Worm (Caenorhabditis elegans) whole organism, L3 larva: ENCODE measurements around the gene EEED8.14.

Experiments
- R02D3.7 ChIP-seq: fragments of 150-350 bp; optimal IDR thresholded peaks from 2 replicates; lab custom pipeline; 2014; ENCODE audit warnings: missing biosample characterization, missing genetic modification characterization
- ZK546.5 ChIP-seq: sonication (generic microtip); optimal IDR thresholded peaks from 2 replicates; lab custom pipeline; 2017; ENCODE audit warnings: missing biosample characterization, missing genetic modification characterization
- aly-2 ChIP-seq: fragments of 150-350 bp; optimal IDR thresholded peaks from 2 replicates; lab custom pipeline; 2014; ENCODE audit warnings: missing biosample characterization, missing genetic modification characterization
- ceh-16 ChIP-seq: sonication (generic microtip); optimal IDR thresholded peaks from 2 replicates; lab custom pipeline; 2017; ENCODE audit warnings: missing biosample characterization, missing genetic modification characterization
- ceh-28 ChIP-seq: fragments of 150-350 bp; optimal IDR thresholded peaks from 2 replicates; lab custom pipeline; 2014; ENCODE audit warnings: missing biosample characterization, missing genetic modification reagents, missing genetic modification characterization
- ceh-82 ChIP-seq: fragments of 150-350 bp; optimal IDR thresholded peaks from 2 replicates; lab custom pipeline; 2014; ENCODE audit warnings: missing biosample characterization, missing genetic modification characterization
- ceh-9 ChIP-seq: sonication (generic microtip); optimal IDR thresholded peaks from 2 replicates; lab custom pipeline; 2018; ENCODE audit warnings: missing biosample characterization, missing genetic modification characterization
- daf-12 ChIP-seq: fragments of 150-350 bp; optimal IDR thresholded peaks from 2 replicates; lab custom pipeline; 2014; ENCODE audit warnings: missing biosample characterization, missing genetic modification reagents, missing genetic modification characterization
- egl-27 ChIP-seq: sonication (generic microtip); optimal IDR thresholded peaks from 4 replicates; lab custom pipeline; 2017; ENCODE audit warnings: missing biosample characterization, missing genetic modification reagents, missing genetic modification characterization
- egl-5 ChIP-seq: fragments of 150-350 bp; optimal IDR thresholded peaks from 2 replicates; lab custom pipeline; 2017; ENCODE audit warnings: missing biosample characterization, missing genetic modification reagents, missing genetic modification characterization, inconsistent platforms
- elt-1 ChIP-seq: fragments of 150-350 bp; optimal IDR thresholded peaks from 2 replicates; lab custom pipeline; 2014; ENCODE audit warnings: missing biosample characterization, missing genetic modification characterization
- elt-2 ChIP-seq: sonication (generic microtip); optimal IDR thresholded peaks from 2 replicates; lab custom pipeline; 2016; ENCODE audit warnings: missing genetic modification reagents, mild to moderate bottlenecking, missing genetic modification characterization, missing compliant biosample characterization
- elt-3 ChIP-seq, 3 experiments: fragments of 150-350 bp in 1 of 3; sonication (generic microtip) in 2 of 3; optimal IDR thresholded peaks; 2 replicates in 2 of 3; 4 replicates in 1 of 3; lab custom pipeline; 2014 to 2017; ENCODE audit warnings: missing biosample characterization in 3 of 3, missing genetic modification characterization in 3 of 3
- eor-1 ChIP-seq, 2 experiments: fragments of 150-350 bp; optimal IDR thresholded peaks; 2 replicates each; lab custom pipeline; 2014 to 2018; ENCODE audit warnings: missing biosample characterization in 2 of 2, missing genetic modification characterization in 2 of 2
- fkh-10 ChIP-seq: sonication (generic microtip); optimal IDR thresholded peaks from 2 replicates; lab custom pipeline; 2017; ENCODE audit warnings: missing biosample characterization, missing genetic modification reagents, missing genetic modification characterization
- fkh-2 ChIP-seq: fragments of 150-350 bp; optimal IDR thresholded peaks from 2 replicates; lab custom pipeline; 2014; ENCODE audit warnings: missing biosample characterization, missing genetic modification reagents, missing genetic modification characterization
- fos-1 ChIP-seq: fragments of 150-350 bp; optimal IDR thresholded peaks from 2 replicates; lab custom pipeline; 2014; ENCODE audit warnings: missing biosample characterization, missing genetic modification characterization
- hmg-11 ChIP-seq: sonication (generic microtip); optimal IDR thresholded peaks from 2 replicates; lab custom pipeline; 2016; ENCODE audit warnings: missing genetic modification characterization, missing compliant biosample characterization
- jun-1 ChIP-seq: fragments of 150-350 bp; optimal IDR thresholded peaks from 2 replicates; lab custom pipeline; 2014; ENCODE audit warnings: missing biosample characterization, missing genetic modification reagents, missing genetic modification characterization
- lin-15B ChIP-seq: fragments of 150-350 bp; optimal IDR thresholded peaks from 2 replicates; lab custom pipeline; 2014; ENCODE audit warnings: missing biosample characterization, missing genetic modification characterization
- lin-39 ChIP-seq: fragments of 150-350 bp; optimal IDR thresholded peaks from 2 replicates; lab custom pipeline; 2018; ENCODE audit warnings: missing biosample characterization, missing genetic modification reagents, missing genetic modification characterization
- lsy-12 ChIP-seq: sonication (generic microtip); optimal IDR thresholded peaks from 2 replicates; lab custom pipeline; 2016; ENCODE audit warnings: mild to moderate bottlenecking, missing genetic modification characterization, missing compliant biosample characterization
- mdl-1 ChIP-seq: fragments of 150-350 bp; optimal IDR thresholded peaks from 2 replicates; lab custom pipeline; 2014; ENCODE audit warnings: missing biosample characterization, missing genetic modification characterization
- mml-1 ChIP-seq: fragments of 150-350 bp; sonication (generic microtip); optimal IDR thresholded peaks from 3 replicates; lab custom pipeline; 2014; ENCODE audit warnings: missing biosample characterization, missing genetic modification characterization
- nfya-1 ChIP-seq: sonication (generic microtip); optimal IDR thresholded peaks from 2 replicates; lab custom pipeline; 2017; ENCODE audit warnings: missing genetic modification characterization, mild to moderate bottlenecking, missing compliant biosample characterization, antibody characterized with exemption, moderate library complexity; ENCODE audit not compliant: insufficient read depth
- nhr-11 ChIP-seq: fragments of 150-350 bp; optimal IDR thresholded peaks from 2 replicates; lab custom pipeline; 2014; ENCODE audit warnings: missing biosample characterization, missing genetic modification characterization
- nhr-12 ChIP-seq: fragments of 150-350 bp; optimal IDR thresholded peaks from 2 replicates; lab custom pipeline; 2014; ENCODE audit warnings: missing biosample characterization, missing genetic modification characterization
- nhr-237 ChIP-seq: fragments of 150-350 bp; optimal IDR thresholded peaks from 2 replicates; lab custom pipeline; 2014; ENCODE audit warnings: missing biosample characterization, missing genetic modification characterization
- nhr-25 ChIP-seq: sonication (generic microtip); optimal IDR thresholded peaks from 2 replicates; lab custom pipeline; 2017; ENCODE audit warnings: missing biosample characterization, missing genetic modification characterization
- nhr-28 ChIP-seq: fragments of 150-350 bp; optimal IDR thresholded peaks from 2 replicates; lab custom pipeline; 2014; ENCODE audit warnings: missing biosample characterization, missing genetic modification characterization
- nhr-43 ChIP-seq: sonication (generic microtip); optimal IDR thresholded peaks from 2 replicates; lab custom pipeline; 2016; ENCODE audit warnings: mild to moderate bottlenecking, missing genetic modification characterization, missing compliant biosample characterization; ENCODE audit not compliant: poor library complexity, severe bottlenecking
- nhr-67 ChIP-seq: fragments of 150-350 bp; optimal IDR thresholded peaks from 2 replicates; lab custom pipeline; 2014; ENCODE audit warnings: missing biosample characterization, missing genetic modification characterization
- nhr-76 ChIP-seq: fragments of 150-350 bp; sonication (generic microtip); optimal IDR thresholded peaks from 5 replicates; lab custom pipeline; 2014; ENCODE audit warnings: missing biosample characterization, missing genetic modification characterization
- pha-4 ChIP-seq: fragments of 150-350 bp; optimal IDR thresholded peaks from 2 replicates; lab custom pipeline; 2014; ENCODE audit warnings: missing biosample characterization, missing genetic modification reagents, missing genetic modification characterization
- pqm-1 ChIP-seq: fragments of 150-350 bp; optimal IDR thresholded peaks from 2 replicates; lab custom pipeline; 2017; ENCODE audit warnings: missing biosample characterization, missing genetic modification characterization, inconsistent platforms
- skn-1 ChIP-seq: fragments of 150-350 bp; optimal IDR thresholded peaks from 2 replicates; lab custom pipeline; 2014; ENCODE audit warnings: missing biosample characterization, missing genetic modification characterization
- snpc-4 ChIP-seq: fragments of 150-350 bp; optimal IDR thresholded peaks from 2 replicates; lab custom pipeline; 2014; ENCODE audit warnings: missing biosample characterization, missing genetic modification characterization
- tbx-2 ChIP-seq: sonication (generic microtip); optimal IDR thresholded peaks from 2 replicates; lab custom pipeline; 2016; ENCODE audit warnings: mild to moderate bottlenecking, missing genetic modification characterization, missing compliant biosample characterization
- unc-39 ChIP-seq: sonication (generic microtip); optimal IDR thresholded peaks from 4 replicates; lab custom pipeline; 2017; ENCODE audit warnings: missing biosample characterization, missing genetic modification characterization
- unc-62 ChIP-seq: fragments of 150-350 bp; sonication (generic microtip); optimal IDR thresholded peaks from 4 replicates; lab custom pipeline; 2014; ENCODE audit warnings: missing biosample characterization, missing genetic modification reagents, missing genetic modification characterization
- zag-1 ChIP-seq: fragments of 150-350 bp; optimal IDR thresholded peaks from 2 replicates; lab custom pipeline; 2014; ENCODE audit warnings: missing biosample characterization, missing genetic modification characterization
- ztf-11 ChIP-seq: fragments of 150-350 bp; optimal IDR thresholded peaks from 2 replicates; lab custom pipeline; 2014; ENCODE audit warnings: missing biosample characterization, missing genetic modification characterization
- ztf-4 ChIP-seq: fragments of 150-350 bp; optimal IDR thresholded peaks from 2 replicates; lab custom pipeline; 2014; ENCODE audit warnings: missing biosample characterization, missing genetic modification characterization

EEED8.14 gene

DNA sequence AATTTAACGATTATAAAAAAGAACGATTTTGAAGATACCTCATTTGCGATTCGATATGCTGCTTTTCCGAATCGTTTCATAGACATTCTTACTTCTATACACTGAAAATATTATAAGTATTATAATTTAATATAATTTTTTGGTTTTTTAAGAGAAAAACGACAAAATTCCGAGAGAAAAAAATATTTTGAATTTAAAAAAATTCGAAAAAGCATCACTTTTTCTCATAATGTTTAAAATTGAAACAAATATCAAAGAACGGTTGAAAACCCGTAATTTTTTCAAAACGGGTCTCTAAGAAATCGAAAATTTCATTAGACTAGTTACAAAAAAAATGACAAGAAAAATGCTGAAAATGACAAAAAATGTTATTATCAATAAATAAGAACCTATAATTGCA, 18.3 kb downstream of the EEED8.14 start, which contains the start of gene pink-1:
TSS of gene pink-1 (minus strand) at position 101 of the 400 bp plus-strand sequence.
- no peak for TF ChIP-seq nhr-43 (tag; lab: Kevin White, UChicago)
- TF ChIP-seq snpc-4 (tag; lab: Kevin White, UChicago), result no peak

ce11 chrII:5393090-5393489, 20.8 kb downstream of the EEED8.14 start, which contains the start of gene brap-2:
Gene brap-2 (minus strand): TSS chrII:5393190.
- TF ChIP-seq snpc-4 (tag; lab: Kevin White, UChicago) (no peak), nhr-25 (no peak), fkh-10 (no peak), zag-1 (no peak), ztf-4 (tag; lab: Kevin White, UChicago) (no peak), elt-1 (tag; lab: Kevin White, UChicago) (no peak), ceh-9 (tag; lab: Kevin White, UChicago) (no peak), pqm-1 (tag; lab: Kevin White, UChicago) (no peak), nhr-43 (tag; lab: Kevin White, UChicago) (no peak), egl-5 (no peak), elt-3 (tag; optimal IDR thresholded peaks at IDR 0.05; lab: Kevin White, UChicago) (no peak), nhr-28 (tag; lab: Kevin White, UChicago) (no peak), eor-1 (tag; optimal IDR thresholded peaks at IDR 0.05; lab: Kevin White, UChicago) (no peak), hmg-11 (tag; lab: Kevin White, UChicago) (no peak), ceh-82 (no peak), fos-1 (no peak), nhr-237 (tag; lab: Kevin White, UChicago) (no peak), nfya-1 (no peak)

DNA sequence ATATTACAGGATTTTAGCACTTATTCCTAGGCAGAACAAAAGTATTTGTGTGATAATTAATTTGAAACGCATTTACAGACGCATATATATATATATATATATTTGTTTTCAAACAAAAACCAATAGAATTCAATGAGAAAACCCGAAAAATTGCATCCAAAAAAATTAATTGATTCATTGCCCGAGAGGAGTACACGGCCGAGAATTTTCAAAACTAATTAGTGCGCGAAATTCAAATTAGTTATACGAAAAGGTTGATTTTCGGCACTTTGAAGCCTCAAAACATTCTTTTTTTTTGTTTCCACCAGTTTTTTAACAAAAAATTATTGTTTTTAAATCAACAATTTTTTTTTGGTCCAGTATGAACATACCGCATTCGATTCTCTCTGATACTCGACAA, 22.4 kb downstream of the EEED8.14 start:
- TF ChIP-seq elt-3 (tag; optimal IDR thresholded peaks at IDR 0.05; lab: Kevin White, UChicago) (no peak), aly-2 (tag; lab: Kevin White, UChicago) (no peak), pqm-1 (tag; lab: Kevin White, UChicago) (no peak), nhr-11 (tag; lab: Kevin White, UChicago) (no peak), eor-1 (tag; optimal IDR thresholded peaks at IDR 0.05; lab: Kevin White, UChicago) (no peak), egl-5 (no peak), ceh-16 (tag; lab: Kevin White, UChicago) (no peak), nhr-28 (tag; lab: Kevin White, UChicago) (no peak), elt-2 (tag; lab: Kevin White, UChicago) (no peak), mml-1 (tag; lab: Kevin White, UChicago) (no peak), jun-1 (tag; lab: Kevin White, UChicago) (no peak), elt-1 (tag; lab: Kevin White, UChicago) (no peak), nhr-76 (tag; lab: Kevin White, UChicago) (no peak), nhr-43 (tag; lab: Kevin White, UChicago) (no peak)

DNA sequence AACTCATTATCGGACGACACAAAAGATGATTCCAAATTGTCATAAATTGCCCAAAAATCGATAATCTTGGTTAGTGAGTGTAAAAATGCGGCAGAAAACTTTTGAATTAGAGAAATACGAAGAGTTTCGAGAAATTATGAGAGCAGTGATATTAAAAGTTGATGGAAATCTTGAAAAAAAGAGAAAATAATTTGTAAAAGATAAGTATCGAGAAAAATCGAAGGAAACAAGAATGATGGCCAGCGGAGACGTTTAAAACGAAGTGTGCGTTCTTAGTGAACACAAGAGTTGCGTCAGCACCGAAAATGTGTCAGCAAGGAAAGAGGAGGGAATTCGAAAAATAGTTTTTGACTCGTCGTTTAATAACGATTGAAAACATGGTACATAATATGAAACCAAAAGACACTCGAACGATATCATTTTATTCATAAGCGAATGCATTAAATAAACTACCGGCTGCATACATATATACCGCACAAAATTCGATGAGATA, 24.0 kb downstream of the EEED8.14 start, which contains the start of gene ndx-6:
TSS of gene ndx-6 (minus strand) at position 51 of the 493 bp plus-strand sequence.
- TF ChIP-seq nfya-1, result peak; percentile 82
- TF ChIP-seq lsy-12 (tag; lab: Kevin White, UChicago), result peak; percentile 26
- no peak for TF ChIP-seq nhr-76 (tag; lab: Kevin White, UChicago)
- no peak for TF ChIP-seq egl-27 (tag; lab: Kevin White, UChicago)
- peak; percentile 57 for TF ChIP-seq skn-1 (tag; lab: Kevin White, UChicago)
- TF ChIP-seq lin-39 (tag; lab: Kevin White, UChicago), result peak; percentile 79
- TF ChIP-seq nhr-28 (tag; lab: Kevin White, UChicago), result no peak
- peak; percentile 64 for TF ChIP-seq egl-5
- TF ChIP-seq ceh-16 (tag; lab: Kevin White, UChicago), result no peak
- TF ChIP-seq mdl-1, result no peak
- TF ChIP-seq unc-39, result no peak
- peak; percentile 66 for TF ChIP-seq tbx-2 (tag; lab: Kevin White, UChicago)
- no peak for TF ChIP-seq ceh-9 (tag; lab: Kevin White, UChicago)
- TF ChIP-seq elt-1 (tag; lab: Kevin White, UChicago), result no peak
- peak; percentile 51 for TF ChIP-seq hmg-11 (tag; lab: Kevin White, UChicago)
- peak; percentile 29 for TF ChIP-seq pqm-1 (tag; lab: Kevin White, UChicago)
- TF ChIP-seq lin-15B (tag; lab: Kevin White, UChicago), result peak; percentile 75
- TF ChIP-seq fos-1, result no peak
- TF ChIP-seq nhr-12 (tag; lab: Kevin White, UChicago), result no peak
- TF ChIP-seq nhr-67 (tag; lab: Kevin White, UChicago), result no peak
- no peak for TF ChIP-seq ZK546.5
- no peak for TF ChIP-seq zag-1
- TF ChIP-seq nhr-43 (tag; lab: Kevin White, UChicago), result peak; percentile 86
- no peak for TF ChIP-seq unc-62 (GFP tag; lab: Kevin White, UChicago)
- TF ChIP-seq pha-4 (tag; lab: Kevin White, UChicago), result peak; percentile 90
- peak; percentile 61 for TF ChIP-seq R02D3.7 (tag; lab: Kevin White, UChicago)
- no peak for TF ChIP-seq eor-1 (tag; optimal IDR thresholded peaks at IDR 0.05; lab: Kevin White, UChicago)
- TF ChIP-seq nhr-237 (tag; lab: Kevin White, UChicago), result no peak
- TF ChIP-seq jun-1 (tag; lab: Kevin White, UChicago), result peak; percentile 71
- TF ChIP-seq elt-3 (tag; optimal IDR thresholded peaks at IDR 0.05; lab: Kevin White, UChicago), result no peak
- TF ChIP-seq ztf-11, result no peak
- TF ChIP-seq fkh-10, result no peak
- no peak for TF ChIP-seq fkh-2 (tag; lab: Kevin White, UChicago)
- no peak for TF ChIP-seq daf-12 (tag; lab: Kevin White, UChicago)
- peak; percentile 55 for TF ChIP-seq ceh-28 (tag; lab: Kevin White, UChicago)
- TF ChIP-seq nhr-11 (tag; lab: Kevin White, UChicago), result no peak
- TF ChIP-seq nhr-25, result peak; percentile 92
